Fruit fly (Drosophila melanogaster): ENCODE results near the gene RFeSP.

Gene RFeSP

dm6 chr2L:1579254-1579653 is 34.7 kb downstream of the RFeSP start (continued):
- TF ChIP-seq CG13775 (GFP tag; optimal IDR thresholded peaks at IDR 0.05) (peak; percentile 27), sisA (GFP tag; IDR thresholded peaks at IDR 0.05) (peak; percentile 47), CG3163 (GFP tag; optimal IDR thresholded peaks at IDR 0.05) (peak; percentile 23), Hey (tag; optimal IDR thresholded peaks at IDR 0.05) (no peak), CG9609 (GFP tag; optimal IDR thresholded peaks at IDR 0.05) (peak; percentile 55), Sox102F (GFP tag; optimal IDR thresholded peaks at IDR 0.05) (peak; percentile 59), Atf-2 (GFP tag; optimal IDR thresholded peaks at IDR 0.05) (peak; percentile 25), CG14965 (GFP tag; optimal IDR thresholded peaks at IDR 0.05; ENCODE audit: borderline replicate concordance) (no peak), CG8388 (GFP tag; optimal IDR thresholded peaks at IDR 0.05) (peak; percentile 30), MBD-R2 (GFP tag; IDR thresholded peaks at IDR 0.05) (peak; percentile 68; the same call in 1 of the 2 replicates), CG43689 (GFP tag; IDR thresholded peaks at IDR 0.05) (0 out of 2 replicates have a peak, but pooled peaks have one; percentile 35), CG31365 (tag; optimal IDR thresholded peaks at IDR 0.05) (peak; percentile 49), fu2 (GFP tag; optimal IDR thresholded peaks at IDR 0.05) (peak; percentile 30), Nf-YC (tag; optimal IDR thresholded peaks at IDR 0.05) (no peak), Rfx (GFP tag; IDR thresholded peaks at IDR 0.05) (peak; percentile 90), E2f1 (GFP tag; IDR thresholded peaks at IDR 0.05) (peak; percentile 73), sens-2 (GFP tag; IDR thresholded peaks at IDR 0.05) (peak; percentile 27; the same call in 1 of the 2 replicates), Sry-δ (GFP tag; optimal IDR thresholded peaks at IDR 0.05) (peak; percentile 29), ac (GFP tag; optimal IDR thresholded peaks at IDR 0.05) (no peak), knrl (GFP tag; IDR thresholded peaks at IDR 0.05; ENCODE audit: partially characterized antibody) (no peak), CG12071 (GFP tag; optimal IDR thresholded peaks at IDR 0.05) (peak; percentile 82), Drgx (GFP tag; IDR thresholded peaks at IDR 0.05) (no peak), CG12219 (GFP tag; optimal IDR thresholded peaks at IDR 0.05) (peak; percentile 71), Hmx (GFP tag; optimal IDR thresholded peaks at IDR 0.05) (no peak), wor (GFP tag; IDR thresholded peaks at IDR 0.05) (no peak), CG16815 (GFP tag; optimal IDR thresholded peaks at IDR 0.05) (no peak), Xrp1 (GFP tag; IDR thresholded peaks at IDR 0.05) (peak; percentile 77), fd64A (GFP tag; optimal IDR thresholded peaks at IDR 0.05) (peak; percentile 4), Fer3 (tag; optimal IDR thresholded peaks at IDR 0.05) (peak; percentile 81), E2f2 (GFP tag; IDR thresholded peaks at IDR 0.05) (peak; percentile 51), Dip3 (GFP tag; optimal IDR thresholded peaks at IDR 0.05) (peak; percentile 70), ase (GFP tag; IDR thresholded peaks at IDR 0.05) (peak; percentile 63; the same call in 2 of the 3 replicates), CG6813 (GFP tag; optimal IDR thresholded peaks at IDR 0.05) (peak; percentile 28), CG4360 (GFP tag; IDR thresholded peaks at IDR 0.05) (no peak), CG6791 (GFP tag; IDR thresholded peaks at IDR 0.05; ENCODE audit: partially characterized antibody) (no peak), scrt (GFP tag; optimal IDR thresholded peaks at IDR 0.05) (peak; percentile 72), ro (GFP tag; IDR thresholded peaks at IDR 0.05) (no peak), tx (GFP tag; optimal IDR thresholded peaks at IDR 0.05) (peak; percentile 48), prd (optimal IDR thresholded peaks at IDR 0.05) (no peak), prd (GFP tag; IDR thresholded peaks at IDR 0.05) (peak; percentile 80), CG3065 (GFP tag; optimal IDR thresholded peaks at IDR 0.05) (no peak), CG15011 (GFP tag; optimal IDR thresholded peaks at IDR 0.05) (peak; percentile 52), ems (GFP tag; optimal IDR thresholded peaks at IDR 0.05) (peak; percentile 55), lola (GFP tag; optimal IDR thresholded peaks at IDR 0.05) (no peak), ewg (GFP tag; optimal IDR thresholded peaks at IDR 0.05) (peak; percentile 20), lab (GFP tag; optimal IDR thresholded peaks at IDR 0.05) (peak; percentile 86), CG9876 (GFP tag; optimal IDR thresholded peaks at IDR 0.05) (no peak), CG1792 (GFP tag; optimal IDR thresholded peaks at IDR 0.05) (peak; percentile 20), H15 (GFP tag; IDR thresholded peaks at IDR 0.05) (peak; percentile 57; the same call in 1 of the 3 replicates), wek (GFP tag; optimal IDR thresholded peaks at IDR 0.05) (no peak), CG18476 (GFP tag; optimal IDR thresholded peaks at IDR 0.05) (peak; percentile 39)

Measured in whole organism, embryonic.